Fruit fly (Drosophila melanogaster): Measurements from ENCODE around the gene Sam-S.
A peak's percentile ranks its signal among the peaks of the same experiment; 100 is the strongest.

Gene Sam-S

dm6 chr2L:102161-102761 lies 4.4 kb upstream of the Sam-S start, which contains the start of gene Creld:
Gene Creld (plus strand): TSS chr2L:102380.
- TF ChIP-seq rn (GFP tag; IDR thresholded peaks at IDR 0.05) = no peak
- TF ChIP-seq EcR (GFP tag; optimal IDR thresholded peaks at IDR 0.05) = no peak
- no peak for TF ChIP-seq CG4496 (GFP tag; IDR thresholded peaks at IDR 0.05)
- TF ChIP-seq CG8301 (tag; optimal IDR thresholded peaks at IDR 0.05) = no peak
- TF ChIP-seq CG13204 (GFP tag; optimal IDR thresholded peaks at IDR 0.05) = no peak
- no peak for TF ChIP-seq CG32121 (GFP tag; IDR thresholded peaks at IDR 0.05)
- no peak for TF ChIP-seq fd96Ca (GFP tag; IDR thresholded peaks at IDR 0.05)
- no peak for TF ChIP-seq CG12605 (GFP tag; IDR thresholded peaks at IDR 0.05)
- TF ChIP-seq CG17806 (tag; optimal IDR thresholded peaks at IDR 0.05) = no peak
- no peak for TF ChIP-seq CG14655 (GFP tag; optimal IDR thresholded peaks at IDR 0.05)
- TF ChIP-seq D1 (tag; optimal IDR thresholded peaks at IDR 0.05) = no peak
- TF ChIP-seq Snoo (tag; optimal IDR thresholded peaks at IDR 0.05) = no peak
- no peak for TF ChIP-seq CG9948 (tag; optimal IDR thresholded peaks at IDR 0.05)
- TF ChIP-seq CG34367 (tag; optimal IDR thresholded peaks at IDR 0.05) = no peak
- no peak for TF ChIP-seq CG10348 (GFP tag; IDR thresholded peaks at IDR 0.05)
- TF ChIP-seq CG15710 (tag; optimal IDR thresholded peaks at IDR 0.05) = no peak
- no peak for TF ChIP-seq gl (tag; optimal IDR thresholded peaks at IDR 0.05)
- no peak for TF ChIP-seq Pif1A (GFP tag; optimal IDR thresholded peaks at IDR 0.05)
- TF ChIP-seq Ets98B (GFP tag; IDR thresholded peaks at IDR 0.05) = no peak
- no peak for TF ChIP-seq Pif1B (GFP tag; optimal IDR thresholded peaks at IDR 0.05)

dm6 chr2L:107032-107431 lies 329 bp downstream of the Sam-S start:
- TF ChIP-seq Pif1A (GFP tag; optimal IDR thresholded peaks at IDR 0.05) (no peak), CG32121 (GFP tag; IDR thresholded peaks at IDR 0.05) (no peak), gl (tag; optimal IDR thresholded peaks at IDR 0.05) (no peak), EcR (GFP tag; optimal IDR thresholded peaks at IDR 0.05) (no peak), Snoo (tag; optimal IDR thresholded peaks at IDR 0.05) (no peak), Pif1B (GFP tag; optimal IDR thresholded peaks at IDR 0.05) (no peak), CG8159 (tag; optimal IDR thresholded peaks at IDR 0.05) (no peak), CG13204 (GFP tag; optimal IDR thresholded peaks at IDR 0.05) (no peak), CG4496 (GFP tag; IDR thresholded peaks at IDR 0.05) (no peak), CG9948 (tag; optimal IDR thresholded peaks at IDR 0.05) (no peak)

- TF ChIP-seq EcR (GFP tag; optimal IDR thresholded peaks at IDR 0.05) (peak; percentile 23), gl (tag; optimal IDR thresholded peaks at IDR 0.05) (peak; percentile 21), Ets98B (GFP tag; IDR thresholded peaks at IDR 0.05) (no peak; the same call in 1 of the 2 replicates)
Measured at dm6 chr2L:107476-108436, 1.1 kb downstream of the Sam-S start.

dm6 chr2L:109098-109799 lies 2.5 kb downstream of the Sam-S start:
- TF ChIP-seq CG13204 (GFP tag; optimal IDR thresholded peaks at IDR 0.05) (no peak), CG10348 (GFP tag; IDR thresholded peaks at IDR 0.05) (no peak), EcR (GFP tag; optimal IDR thresholded peaks at IDR 0.05) (peak; percentile 32), Pif1A (GFP tag; optimal IDR thresholded peaks at IDR 0.05) (no peak), CG15710 (tag; optimal IDR thresholded peaks at IDR 0.05) (no peak), CG4496 (GFP tag; IDR thresholded peaks at IDR 0.05) (no peak), CG34367 (tag; optimal IDR thresholded peaks at IDR 0.05) (no peak), Pif1B (GFP tag; optimal IDR thresholded peaks at IDR 0.05) (no peak)

- TF ChIP-seq CG4496 (GFP tag; IDR thresholded peaks at IDR 0.05) (no peak), CG13204 (GFP tag; optimal IDR thresholded peaks at IDR 0.05) (no peak), CG34367 (tag; optimal IDR thresholded peaks at IDR 0.05) (no peak), EcR (GFP tag; optimal IDR thresholded peaks at IDR 0.05) (no peak), fd96Ca (GFP tag; IDR thresholded peaks at IDR 0.05) (no peak), CG17806 (tag; optimal IDR thresholded peaks at IDR 0.05) (no peak), rn (GFP tag; IDR thresholded peaks at IDR 0.05) (no peak), CG8301 (tag; optimal IDR thresholded peaks at IDR 0.05) (no peak), CG10348 (GFP tag; IDR thresholded peaks at IDR 0.05) (no peak), CG15710 (tag; optimal IDR thresholded peaks at IDR 0.05) (no peak), CG32121 (GFP tag; IDR thresholded peaks at IDR 0.05) (no peak), D1 (tag; optimal IDR thresholded peaks at IDR 0.05) (no peak), Pif1A (GFP tag; optimal IDR thresholded peaks at IDR 0.05) (no peak), Pif1B (GFP tag; optimal IDR thresholded peaks at IDR 0.05) (no peak), CG8159 (tag; optimal IDR thresholded peaks at IDR 0.05) (no peak), CG14655 (GFP tag; optimal IDR thresholded peaks at IDR 0.05) (no peak), CG12605 (GFP tag; IDR thresholded peaks at IDR 0.05) (no peak), gl (tag; optimal IDR thresholded peaks at IDR 0.05) (no peak)
Measured at dm6 chr2L:110046-110445, 3.3 kb downstream of the Sam-S start.

All from whole organism, pupa.